Worm (Caenorhabditis elegans) whole organism, late embryonic: ENCODE measurements around the gene ZK84.5.

Experiments used
- K09A11.1 ChIP-seq: sonication (generic microtip); optimal IDR thresholded peaks from 2 replicates; lab custom pipeline; 2017; ENCODE audit warnings: antibody characterized with exemption, mild to moderate bottlenecking, missing genetic modification characterization, missing compliant biosample characterization; ENCODE audit not compliant: insufficient read depth
- pha-2 ChIP-seq: sonication (generic microtip); optimal IDR thresholded peaks from 2 replicates; lab custom pipeline; 2017; ENCODE audit warnings: mild to moderate bottlenecking, missing genetic modification characterization, missing compliant biosample characterization
- pha-4 ChIP-seq: fragments of 150-350 bp; optimal IDR thresholded peaks from 2 replicates; lab custom pipeline; 2018; ENCODE audit warnings: missing biosample characterization, missing genetic modification reagents, missing genetic modification characterization
- pros-1 ChIP-seq: fragments of 150-350 bp; optimal IDR thresholded peaks from 2 replicates; lab custom pipeline; 2014; ENCODE audit warnings: missing biosample characterization, missing genetic modification reagents, missing genetic modification characterization

ce11 chrII:5974878-5975277 is 41.4 kb downstream of the ZK84.5 start, which contains the start of gene B0034.5:
- TF ChIP-seq K09A11.1 (no peak), pha-4 (tag; lab: Kevin White, UChicago) (no peak), pha-2 (no peak), pros-1 (no peak)
